Worm (Caenorhabditis elegans) whole organism, L3 larva: Measurements from ENCODE around the gene R05D3.12.

Source experiments
- R02D3.7 ChIP-seq: fragments of 150-350 bp; optimal IDR thresholded peaks from 2 replicates; lab custom pipeline; 2014; ENCODE audit warnings: missing biosample characterization, missing genetic modification characterization
- ZK546.5 ChIP-seq: sonication (generic microtip); optimal IDR thresholded peaks from 2 replicates; lab custom pipeline; 2017; ENCODE audit warnings: missing biosample characterization, missing genetic modification characterization
- ama-1 ChIP-seq: fragments of 150-350 bp; optimal IDR thresholded peaks from 2 replicates; lab custom pipeline; 2018
- ceh-16 ChIP-seq: sonication (generic microtip); optimal IDR thresholded peaks from 2 replicates; lab custom pipeline; 2017; ENCODE audit warnings: missing biosample characterization, missing genetic modification characterization
- ceh-28 ChIP-seq: fragments of 150-350 bp; optimal IDR thresholded peaks from 2 replicates; lab custom pipeline; 2014; ENCODE audit warnings: missing biosample characterization, missing genetic modification reagents, missing genetic modification characterization
- ceh-82 ChIP-seq: fragments of 150-350 bp; optimal IDR thresholded peaks from 2 replicates; lab custom pipeline; 2014; ENCODE audit warnings: missing biosample characterization, missing genetic modification characterization
- ceh-9 ChIP-seq: sonication (generic microtip); optimal IDR thresholded peaks from 2 replicates; lab custom pipeline; 2018; ENCODE audit warnings: missing biosample characterization, missing genetic modification characterization
- daf-12 ChIP-seq: fragments of 150-350 bp; optimal IDR thresholded peaks from 2 replicates; lab custom pipeline; 2014; ENCODE audit warnings: missing biosample characterization, missing genetic modification reagents, missing genetic modification characterization
- egl-27 ChIP-seq: sonication (generic microtip); optimal IDR thresholded peaks from 4 replicates; lab custom pipeline; 2017; ENCODE audit warnings: missing biosample characterization, missing genetic modification reagents, missing genetic modification characterization
- egl-5 ChIP-seq: fragments of 150-350 bp; optimal IDR thresholded peaks from 2 replicates; lab custom pipeline; 2017; ENCODE audit warnings: missing biosample characterization, missing genetic modification reagents, missing genetic modification characterization, inconsistent platforms
- fkh-10 ChIP-seq: sonication (generic microtip); optimal IDR thresholded peaks from 2 replicates; lab custom pipeline; 2017; ENCODE audit warnings: missing biosample characterization, missing genetic modification reagents, missing genetic modification characterization
- fkh-2 ChIP-seq: fragments of 150-350 bp; optimal IDR thresholded peaks from 2 replicates; lab custom pipeline; 2014; ENCODE audit warnings: missing biosample characterization, missing genetic modification reagents, missing genetic modification characterization
- hmg-11 ChIP-seq: sonication (generic microtip); optimal IDR thresholded peaks from 2 replicates; lab custom pipeline; 2016; ENCODE audit warnings: missing genetic modification characterization, missing compliant biosample characterization
- jun-1 ChIP-seq: fragments of 150-350 bp; optimal IDR thresholded peaks from 2 replicates; lab custom pipeline; 2014; ENCODE audit warnings: missing biosample characterization, missing genetic modification reagents, missing genetic modification characterization
- lin-15B ChIP-seq: fragments of 150-350 bp; optimal IDR thresholded peaks from 2 replicates; lab custom pipeline; 2014; ENCODE audit warnings: missing biosample characterization, missing genetic modification characterization
- lin-39 ChIP-seq: fragments of 150-350 bp; optimal IDR thresholded peaks from 2 replicates; lab custom pipeline; 2018; ENCODE audit warnings: missing biosample characterization, missing genetic modification reagents, missing genetic modification characterization
- mdl-1 ChIP-seq: fragments of 150-350 bp; optimal IDR thresholded peaks from 2 replicates; lab custom pipeline; 2014; ENCODE audit warnings: missing biosample characterization, missing genetic modification characterization
- mml-1 ChIP-seq: fragments of 150-350 bp; sonication (generic microtip); optimal IDR thresholded peaks from 3 replicates; lab custom pipeline; 2014; ENCODE audit warnings: missing biosample characterization, missing genetic modification characterization
- nfya-1 ChIP-seq: sonication (generic microtip); optimal IDR thresholded peaks from 2 replicates; lab custom pipeline; 2017; ENCODE audit warnings: missing genetic modification characterization, mild to moderate bottlenecking, missing compliant biosample characterization, antibody characterized with exemption, moderate library complexity; ENCODE audit not compliant: insufficient read depth
- nhr-11 ChIP-seq: fragments of 150-350 bp; optimal IDR thresholded peaks from 2 replicates; lab custom pipeline; 2014; ENCODE audit warnings: missing biosample characterization, missing genetic modification characterization
- nhr-12 ChIP-seq: fragments of 150-350 bp; optimal IDR thresholded peaks from 2 replicates; lab custom pipeline; 2014; ENCODE audit warnings: missing biosample characterization, missing genetic modification characterization
- nhr-23 ChIP-seq: fragments of 150-350 bp; optimal IDR thresholded peaks from 2 replicates; lab custom pipeline; 2014; ENCODE audit warnings: missing biosample characterization, missing genetic modification reagents, missing genetic modification characterization
- nhr-237 ChIP-seq: fragments of 150-350 bp; optimal IDR thresholded peaks from 2 replicates; lab custom pipeline; 2014; ENCODE audit warnings: missing biosample characterization, missing genetic modification characterization
- nhr-25 ChIP-seq: sonication (generic microtip); optimal IDR thresholded peaks from 2 replicates; lab custom pipeline; 2017; ENCODE audit warnings: missing biosample characterization, missing genetic modification characterization
- nhr-28 ChIP-seq: fragments of 150-350 bp; optimal IDR thresholded peaks from 2 replicates; lab custom pipeline; 2014; ENCODE audit warnings: missing biosample characterization, missing genetic modification characterization
- nhr-43 ChIP-seq: sonication (generic microtip); optimal IDR thresholded peaks from 2 replicates; lab custom pipeline; 2016; ENCODE audit warnings: mild to moderate bottlenecking, missing genetic modification characterization, missing compliant biosample characterization; ENCODE audit not compliant: poor library complexity, severe bottlenecking
- nhr-67 ChIP-seq: fragments of 150-350 bp; optimal IDR thresholded peaks from 2 replicates; lab custom pipeline; 2014; ENCODE audit warnings: missing biosample characterization, missing genetic modification characterization
- nhr-76 ChIP-seq: fragments of 150-350 bp; sonication (generic microtip); optimal IDR thresholded peaks from 5 replicates; lab custom pipeline; 2014; ENCODE audit warnings: missing biosample characterization, missing genetic modification characterization
- nhr-77 ChIP-seq: fragments of 150-350 bp; optimal IDR thresholded peaks from 2 replicates; lab custom pipeline; 2014; ENCODE audit warnings: missing biosample characterization, missing genetic modification characterization
- pha-4 ChIP-seq: fragments of 150-350 bp; optimal IDR thresholded peaks from 2 replicates; lab custom pipeline; 2014; ENCODE audit warnings: missing biosample characterization, missing genetic modification reagents, missing genetic modification characterization
- pqm-1 ChIP-seq: fragments of 150-350 bp; optimal IDR thresholded peaks from 2 replicates; lab custom pipeline; 2017; ENCODE audit warnings: missing biosample characterization, missing genetic modification characterization, inconsistent platforms
- sea-2 ChIP-seq: fragments of 150-350 bp; sonication (generic microtip); optimal IDR thresholded peaks from 4 replicates; lab custom pipeline; 2014; ENCODE audit warnings: missing biosample characterization, missing genetic modification reagents, missing genetic modification characterization
- skn-1 ChIP-seq: fragments of 150-350 bp; optimal IDR thresholded peaks from 2 replicates; lab custom pipeline; 2014; ENCODE audit warnings: missing biosample characterization, missing genetic modification characterization
- snpc-4 ChIP-seq: fragments of 150-350 bp; optimal IDR thresholded peaks from 2 replicates; lab custom pipeline; 2014; ENCODE audit warnings: missing biosample characterization, missing genetic modification characterization
- tbx-2 ChIP-seq: sonication (generic microtip); optimal IDR thresholded peaks from 2 replicates; lab custom pipeline; 2016; ENCODE audit warnings: mild to moderate bottlenecking, missing genetic modification characterization, missing compliant biosample characterization
- unc-39 ChIP-seq: sonication (generic microtip); optimal IDR thresholded peaks from 4 replicates; lab custom pipeline; 2017; ENCODE audit warnings: missing biosample characterization, missing genetic modification characterization
- unc-62 ChIP-seq: fragments of 150-350 bp; sonication (generic microtip); optimal IDR thresholded peaks from 4 replicates; lab custom pipeline; 2014; ENCODE audit warnings: missing biosample characterization, missing genetic modification reagents, missing genetic modification characterization
- zag-1 ChIP-seq: fragments of 150-350 bp; optimal IDR thresholded peaks from 2 replicates; lab custom pipeline; 2014; ENCODE audit warnings: missing biosample characterization, missing genetic modification characterization
- ztf-11 ChIP-seq: fragments of 150-350 bp; optimal IDR thresholded peaks from 2 replicates; lab custom pipeline; 2014; ENCODE audit warnings: missing biosample characterization, missing genetic modification characterization

R05D3.12 gene

ce11 chrIII:8394374-8395302 is 13.9 kb downstream of the R05D3.12 start, which contains the start of gene ZK353.10:
ZK353.10 (minus strand) TSS chrIII:8394424.
- TF ChIP-seq nhr-77 (tag; lab: Kevin White, UChicago) = no peak
- TF ChIP-seq nfya-1 (tag; lab: Kevin White, UChicago) = no peak
- no peak for TF ChIP-seq nhr-28 (tag; lab: Kevin White, UChicago)
- TF ChIP-seq mdl-1 = no peak
- TF ChIP-seq pqm-1 (tag; lab: Kevin White, UChicago) = no peak
- no peak for TF ChIP-seq nhr-67 (tag; lab: Kevin White, UChicago)
- no peak for TF ChIP-seq ama-1 (lab: Kevin White, UChicago)
- TF ChIP-seq ceh-82 (tag; lab: Kevin White, UChicago) = no peak
- no peak for TF ChIP-seq nhr-76
- TF ChIP-seq lin-39 (tag; lab: Kevin White, UChicago) = peak; percentile 10
- TF ChIP-seq mml-1 = no peak
- no peak for TF ChIP-seq egl-5 (tag; lab: Kevin White, UChicago)
- no peak for TF ChIP-seq ceh-16
- TF ChIP-seq snpc-4 (tag; lab: Kevin White, UChicago) = no peak
- no peak for TF ChIP-seq tbx-2
- no peak for TF ChIP-seq pha-4
- peak; percentile 39 for TF ChIP-seq skn-1
- TF ChIP-seq nhr-11 (tag; lab: Kevin White, UChicago) = no peak
- no peak for TF ChIP-seq R02D3.7 (tag; lab: Kevin White, UChicago)
- TF ChIP-seq unc-62 (GFP tag; lab: Kevin White, UChicago) = no peak
- TF ChIP-seq egl-27 = no peak
- no peak for TF ChIP-seq fkh-2 (tag; lab: Kevin White, UChicago)
- no peak for TF ChIP-seq jun-1 (tag; lab: Kevin White, UChicago)
- TF ChIP-seq lin-15B (tag; lab: Kevin White, UChicago) = peak; percentile 7
- no peak for TF ChIP-seq nhr-43 (tag; lab: Kevin White, UChicago)
- TF ChIP-seq ceh-28 (tag; lab: Kevin White, UChicago) = no peak
- TF ChIP-seq, all 47 proteins: peak for 3

- TF ChIP-seq ztf-11 (tag; lab: Kevin White, UChicago) (no peak), unc-39 (tag; lab: Kevin White, UChicago) (no peak), ama-1 (lab: Kevin White, UChicago) (no peak), sea-2 (GFP tag; lab: Kevin White, UChicago) (no peak), skn-1 (no peak), ceh-9 (no peak), nhr-43 (tag; lab: Kevin White, UChicago) (no peak), nhr-12 (tag; lab: Kevin White, UChicago) (no peak), zag-1 (no peak), hmg-11 (tag; lab: Kevin White, UChicago) (no peak), ZK546.5 (tag; lab: Kevin White, UChicago) (no peak), nhr-25 (tag; lab: Kevin White, UChicago) (no peak), daf-12 (no peak), tbx-2 (no peak), fkh-10 (GFP tag; lab: Kevin White, UChicago) (no peak), nhr-23 (tag; lab: Kevin White, UChicago) (no peak)
- TF ChIP-seq, all 47 proteins: peak for 0
These were observed 14.9 kb downstream of the R05D3.12 start, which contains the start of gene ZK353.3 for ce11 chrIII:8395685-8396084. ZK353.3 (plus strand) TSS chrIII:8395985.

DNA sequence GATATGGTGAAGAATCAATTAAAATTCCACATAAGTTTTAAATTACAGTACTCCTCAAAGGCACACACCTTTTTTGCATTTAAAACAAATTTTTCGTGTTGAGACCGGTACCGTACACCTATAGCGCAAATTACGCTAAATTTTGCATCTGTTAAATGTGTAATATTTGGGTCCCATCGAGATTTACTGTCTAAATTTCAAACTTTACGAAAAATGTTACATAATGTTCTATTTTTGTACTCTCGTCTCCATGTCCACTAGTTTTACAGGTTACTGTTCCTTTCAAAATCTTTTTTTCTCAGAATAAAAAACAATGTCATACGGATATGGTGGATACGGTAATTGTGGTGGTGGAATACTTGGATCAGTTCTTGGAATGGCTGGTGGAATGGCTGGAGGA is 17.7 kb downstream of the R05D3.12 start, which contains the start of gene ZK353.2:
Gene ZK353.2, plus strand, starts transcription at position 301 of the 400 bp plus-strand sequence.
- TF ChIP-seq nhr-23 (tag; lab: Kevin White, UChicago) (no peak), nhr-237 (tag; lab: Kevin White, UChicago) (no peak), R02D3.7 (tag; lab: Kevin White, UChicago) (no peak), ceh-16 (no peak), zag-1 (no peak), tbx-2 (no peak)
